Fruit fly (Drosophila melanogaster) whole organism, embryonic: ENCODE results near the gene CG14196.

Source experiments
- Adf1 ChIP-seq: fragments of 200-800 bp; sonication (Bioruptor generic); IDR thresholded peaks from 2 replicates; pipeline ENCODE4 v1.3.6; 2022; ENCODE audit warnings: missing biosample characterization, missing genetic modification characterization
- Atf-2 ChIP-seq: fragments of 200-800 bp; sonication (Bioruptor generic); optimal IDR thresholded peaks from 2 replicates; lab custom pipeline; 2016; ENCODE audit warnings: missing biosample characterization, missing genetic modification characterization
- BtbVII ChIP-seq: fragments of 200-800 bp; sonication (Bioruptor generic); optimal IDR thresholded peaks from 3 replicates; lab custom pipeline; 2017; ENCODE audit warnings: missing biosample characterization, mild to moderate bottlenecking, missing genetic modification characterization
- CG10147 ChIP-seq: fragments of 200-800 bp; sonication (Bioruptor generic); optimal IDR thresholded peaks from 2 replicates; lab custom pipeline; 2019; ENCODE audit warnings: missing biosample characterization, mild to moderate bottlenecking, missing genetic modification characterization, moderate library complexity
- CG10462 ChIP-seq: fragments of 200-800 bp; sonication (Bioruptor generic); optimal IDR thresholded peaks from 2 replicates; lab custom pipeline; 2016; ENCODE audit warnings: missing biosample characterization, missing genetic modification characterization
- CG10654 ChIP-seq: fragments of 200-800 bp; sonication (Bioruptor generic); optimal IDR thresholded peaks from 2 replicates; lab custom pipeline; 2016; ENCODE audit warnings: missing biosample characterization, missing genetic modification characterization
- CG10959 ChIP-seq: fragments of 200-800 bp; sonication (Bioruptor generic); IDR thresholded peaks from 2 replicates; pipeline ENCODE4 v1.3.6; 2022; ENCODE audit warnings: missing biosample characterization, missing genetic modification characterization
- CG12236 ChIP-seq: fragments of 200-800 bp; sonication (Bioruptor generic); optimal IDR thresholded peaks from 2 replicates; lab custom pipeline; 2016; ENCODE audit warnings: missing biosample characterization, missing genetic modification characterization
- CG15073 ChIP-seq: fragments of 200-800 bp; sonication (Bioruptor generic); optimal IDR thresholded peaks from 2 replicates; lab custom pipeline; 2016; ENCODE audit warnings: missing biosample characterization, missing genetic modification characterization
- CG16815 ChIP-seq: fragments of 200-800 bp; sonication (Bioruptor generic); optimal IDR thresholded peaks from 3 replicates; lab custom pipeline; 2017; ENCODE audit warnings: missing biosample characterization, mild to moderate bottlenecking, missing genetic modification characterization
- CG18764 ChIP-seq: fragments of 200-800 bp; sonication (Bioruptor generic); optimal IDR thresholded peaks from 3 replicates; lab custom pipeline; 2016; ENCODE audit warnings: missing biosample characterization, missing genetic modification characterization
- CG2129 ChIP-seq: fragments of 200-800 bp; sonication (Bioruptor generic); IDR thresholded peaks from 2 replicates; pipeline ENCODE4 v1.3.6; 2022; ENCODE audit warnings: missing biosample characterization, missing genetic modification characterization; ENCODE audit not compliant: partially characterized antibody
- CG42726 ChIP-seq: fragments of 200-800 bp; sonication (Bioruptor generic); IDR thresholded peaks from 2 replicates; pipeline ENCODE4 v1.3.6; 2022; ENCODE audit warnings: missing biosample characterization, missing genetic modification characterization; ENCODE audit not compliant: partially characterized antibody
- CG6765 ChIP-seq: fragments of 200-800 bp; sonication (Bioruptor generic); optimal IDR thresholded peaks from 3 replicates; lab custom pipeline; 2017; ENCODE audit warnings: missing biosample characterization, mild to moderate bottlenecking, missing genetic modification characterization
- CG6813 ChIP-seq: fragments of 200-800 bp; sonication (Bioruptor generic); optimal IDR thresholded peaks from 2 replicates; lab custom pipeline; 2017; ENCODE audit warnings: missing biosample characterization, missing genetic modification characterization, mild to moderate bottlenecking, moderate library complexity, missing genetic modification reagents
- CG7556 ChIP-seq: fragments of 200-800 bp; sonication (Bioruptor generic); optimal IDR thresholded peaks from 2 replicates; lab custom pipeline; 2017; ENCODE audit warnings: missing biosample characterization, mild to moderate bottlenecking, missing genetic modification characterization
- CG7745 ChIP-seq: fragments of 200-800 bp; sonication (Bioruptor generic); optimal IDR thresholded peaks from 2 replicates; lab custom pipeline; 2018; ENCODE audit warnings: missing biosample characterization, mild to moderate bottlenecking, missing genetic modification characterization, moderate library complexity
- CG8281 ChIP-seq: fragments of 200-800 bp; sonication (Bioruptor generic); optimal IDR thresholded peaks from 2 replicates; lab custom pipeline; 2018; ENCODE audit warnings: missing biosample characterization, mild to moderate bottlenecking, missing genetic modification characterization, moderate library complexity
- CG8290 ChIP-seq, 3 experiments: fragments of 200-800 bp; sonication (Bioruptor generic); optimal IDR thresholded peaks; 2 replicates each; lab custom pipeline; 2016 to 2019; ENCODE audit warnings: missing biosample characterization in 3 of 3, missing genetic modification characterization in 3 of 3, mild to moderate bottlenecking in 2 of 3, moderate library complexity in 1 of 3
- CoRest ChIP-seq: fragments of 200-800 bp; sonication (Bioruptor generic); optimal IDR thresholded peaks from 3 replicates; lab custom pipeline; 2018; ENCODE audit warnings: missing biosample characterization, mild to moderate bottlenecking, missing genetic modification characterization, moderate library complexity
- Dip3 ChIP-seq: fragments of 200-800 bp; sonication (Bioruptor generic); optimal IDR thresholded peaks from 3 replicates; lab custom pipeline; 2016; ENCODE audit warnings: missing biosample characterization, missing genetic modification characterization
- Drgx ChIP-seq: fragments of 200-800 bp; sonication (Bioruptor generic); IDR thresholded peaks from 2 replicates; pipeline ENCODE4 v1.3.6; 2022; ENCODE audit warnings: missing biosample characterization, missing genetic modification characterization
- E2f1 ChIP-seq: fragments of 200-800 bp; sonication (Bioruptor generic); IDR thresholded peaks from 2 replicates; pipeline ENCODE4 v1.3.6; 2022; ENCODE audit warnings: missing biosample characterization, missing genetic modification characterization
- Ets65A ChIP-seq: fragments of 200-800 bp; sonication (Bioruptor generic); peaks from one replicate; lab custom pipeline; 2016; ENCODE audit warnings: missing biosample characterization, missing genetic modification characterization
- Ets97D ChIP-seq: fragments of 200-800 bp; sonication (Bioruptor generic); optimal IDR thresholded peaks from 3 replicates; lab custom pipeline; 2016; ENCODE audit warnings: missing biosample characterization, missing genetic modification characterization
- Fer1 ChIP-seq: fragments of 200-800 bp; sonication (Bioruptor generic); optimal IDR thresholded peaks from 2 replicates; lab custom pipeline; 2017; ENCODE audit warnings: missing biosample characterization, mild to moderate bottlenecking, missing genetic modification characterization
- HLH4C ChIP-seq: fragments of 200-800 bp; sonication (Bioruptor generic); IDR thresholded peaks from 3 replicates; pipeline ENCODE4 v1.3.6; 2022; ENCODE audit warnings: missing biosample characterization, missing genetic modification characterization; ENCODE audit not compliant: partially characterized antibody
- Hr3 ChIP-seq: fragments of 200-800 bp; sonication (Bioruptor generic); optimal IDR thresholded peaks from 3 replicates; lab custom pipeline; 2016; ENCODE audit warnings: missing biosample characterization, missing genetic modification characterization
- Hr78 ChIP-seq, 2 experiments: fragments of 200-800 bp in 1 of 2; fragments of >200 bp in 1 of 2; sonication (Bioruptor generic) in 1 of 2; optimal IDR thresholded peaks; 2 replicates each; lab custom pipeline; 2017 to 2019; ENCODE audit warnings: missing biosample characterization in 2 of 2, missing genetic modification characterization in 2 of 2, mild to moderate bottlenecking in 1 of 2, moderate library complexity in 1 of 2
- MBD-R2 ChIP-seq: fragments of 200-800 bp; sonication (Bioruptor generic); IDR thresholded peaks from 2 replicates; pipeline ENCODE4 v1.3.6; 2022; ENCODE audit warnings: missing biosample characterization, missing genetic modification characterization
- Mrtf ChIP-seq: fragments of 200-800 bp; sonication (Bioruptor generic); IDR thresholded peaks from 3 replicates; pipeline ENCODE4 v1.3.6; 2022; ENCODE audit warnings: missing biosample characterization, missing genetic modification characterization
- NK7.1 ChIP-seq: fragments of 200-800 bp; sonication (Bioruptor generic); optimal IDR thresholded peaks from 3 replicates; lab custom pipeline; 2016; ENCODE audit warnings: missing biosample characterization, missing genetic modification characterization
- Oli ChIP-seq: fragments of 200-800 bp; sonication (Bioruptor generic); optimal IDR thresholded peaks from 2 replicates; lab custom pipeline; 2018; ENCODE audit warnings: missing biosample characterization, mild to moderate bottlenecking, missing genetic modification characterization, moderate library complexity
- Ravus ChIP-seq: fragments of 200-800 bp; sonication (Bioruptor generic); IDR thresholded peaks from 2 replicates; pipeline ENCODE4 v1.3.6; 2022; ENCODE audit warnings: missing biosample characterization, missing genetic modification characterization
- Rfx ChIP-seq: fragments of 200-800 bp; sonication (Bioruptor generic); IDR thresholded peaks from 2 replicates; pipeline ENCODE4 v1.3.6; 2022; ENCODE audit warnings: missing biosample characterization, missing genetic modification characterization
- Vsx1 ChIP-seq: fragments of 200-800 bp; sonication (Bioruptor generic); optimal IDR thresholded peaks from 2 replicates; lab custom pipeline; 2017; ENCODE audit warnings: missing biosample characterization, mild to moderate bottlenecking, missing genetic modification characterization, missing genetic modification reagents
- bigmax ChIP-seq: fragments of 200-800 bp; sonication (Bioruptor generic); optimal IDR thresholded peaks from 2 replicates; lab custom pipeline; 2018; ENCODE audit warnings: missing biosample characterization, mild to moderate bottlenecking, missing genetic modification characterization
- chinmo ChIP-seq: fragments of 200-800 bp; sonication (Bioruptor generic); IDR thresholded peaks from 4 replicates; pipeline ENCODE4 v1.3.6; 2022; ENCODE audit warnings: missing biosample characterization, missing genetic modification characterization; ENCODE audit not compliant: partially characterized antibody
- danr ChIP-seq: fragments of 200-800 bp; sonication (Bioruptor generic); IDR thresholded peaks from 2 replicates; pipeline ENCODE4 v1.3.6; 2022; ENCODE audit warnings: missing biosample characterization, missing genetic modification characterization
- gro ChIP-seq: fragments of 200-800 bp; sonication (Bioruptor generic); optimal IDR thresholded peaks from 2 replicates; lab custom pipeline; 2016; ENCODE audit warnings: missing biosample characterization, missing genetic modification characterization
- hbn ChIP-seq: fragments of 200-800 bp; sonication (Bioruptor generic); IDR thresholded peaks from 2 replicates; pipeline ENCODE4 v1.3.6; 2022; ENCODE audit warnings: missing biosample characterization, missing genetic modification characterization; ENCODE audit not compliant: partially characterized antibody
- ind ChIP-seq: fragments of 200-800 bp; sonication (Bioruptor generic); optimal IDR thresholded peaks from 3 replicates; lab custom pipeline; 2016; ENCODE audit warnings: missing biosample characterization, missing genetic modification characterization
- onecut ChIP-seq: fragments of 200-800 bp; sonication (Bioruptor generic); IDR thresholded peaks from 2 replicates; pipeline ENCODE4 v1.3.6; 2022; ENCODE audit warnings: missing biosample characterization, missing genetic modification characterization
- org-1 ChIP-seq: fragments of 200-800 bp; sonication (Bioruptor generic); optimal IDR thresholded peaks from 2 replicates; lab custom pipeline; 2017; ENCODE audit warnings: missing biosample characterization, missing genetic modification characterization
- pan ChIP-seq, 4 experiments: fragments of >200 bp in 3 of 4; fragments of 200-800 bp in 1 of 4; sonication (Bioruptor generic) in 1 of 4; optimal IDR thresholded peaks in 3 of 4; IDR thresholded peaks in 1 of 4; 2 replicates each; pipeline versions ENCODE4 v1.3.6 to Lab custom; 2017 to 2022; ENCODE audit warnings: missing biosample characterization in 2 of 4, missing genetic modification characterization in 2 of 4, mixed read lengths in 1 of 4
- pfk ChIP-seq: fragments of 200-800 bp; sonication (Bioruptor generic); optimal IDR thresholded peaks from 2 replicates; lab custom pipeline; 2018; ENCODE audit warnings: missing biosample characterization, mild to moderate bottlenecking, missing genetic modification characterization, moderate library complexity
- slp2 ChIP-seq: fragments of 200-800 bp; sonication (Bioruptor generic); optimal IDR thresholded peaks from 2 replicates; lab custom pipeline; 2016; ENCODE audit warnings: missing biosample characterization, missing genetic modification characterization
- sna ChIP-seq: fragments of 200-800 bp; sonication (Bioruptor generic); IDR thresholded peaks from 2 replicates; pipeline ENCODE4 v1.3.6; 2022; ENCODE audit warnings: missing biosample characterization, missing genetic modification characterization; ENCODE audit not compliant: partially characterized antibody
- vfl ChIP-seq: fragments of 200-800 bp; sonication (Bioruptor generic); optimal IDR thresholded peaks from 2 replicates; lab custom pipeline; 2016; ENCODE audit warnings: missing biosample characterization, missing genetic modification characterization

CG14196 gene

DNA sequence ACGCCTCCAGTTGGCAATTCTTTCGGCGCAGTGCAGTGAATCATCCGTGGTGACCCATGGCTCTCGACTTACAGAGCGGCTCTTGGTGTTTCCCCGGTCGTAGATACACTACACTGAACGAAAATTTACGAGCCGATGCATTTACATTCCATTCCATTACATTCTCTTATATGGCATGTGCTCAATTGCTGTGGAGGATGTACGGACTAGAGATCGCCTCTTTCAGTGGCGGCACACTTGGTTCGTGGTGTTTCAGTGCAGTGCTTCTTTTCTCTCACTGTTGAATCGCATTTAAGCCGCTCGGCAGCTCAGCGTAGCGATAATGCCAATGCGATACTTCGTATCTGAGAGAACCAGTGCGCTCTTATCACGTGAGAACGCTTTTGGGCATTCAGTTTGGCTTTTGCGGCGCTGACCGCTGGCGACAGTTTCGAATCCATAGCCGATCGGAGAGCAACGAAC lies 54.0 kb downstream of the CG14196 start, which contains the start of gene Mec2 (continued):
- TF ChIP-seq Vsx1 (GFP tag; lab: Kevin White, UChicago) (no peak), E2f1 (GFP tag; lab: Robert Waterston, UW) (peak; percentile 56), CG15073 (GFP tag; lab: Kevin White, UChicago) (no peak), CG12236 (GFP tag; lab: Kevin White, UChicago) (peak; percentile 3), MBD-R2 (GFP tag; lab: Robert Waterston, UW) (no peak), CG10959 (no peak), CG10462 (GFP tag; lab: Kevin White, UChicago) (no peak), Adf1 (peak; percentile 26; the same call in 1 of the 2 replicates), org-1 (peak; percentile 47), Ravus (no peak), NK7.1 (GFP tag; lab: Kevin White, UChicago) (peak; percentile 52), HLH4C (GFP tag; lab: Robert Waterston, UW) (no peak), CG18764 (GFP tag; lab: Kevin White, UChicago) (no peak), hbn (GFP tag; lab: Robert Waterston, UW) (no peak), onecut (GFP tag; lab: Robert Waterston, UW) (no peak), Rfx (peak; percentile 39), chinmo (GFP tag; lab: Robert Waterston, UW) (0 out of 4 replicates have a peak, but pooled peaks have one; percentile 53), CG10654 (peak; percentile 13), sna (GFP tag; lab: Robert Waterston, UW) (no peak), Atf-2 (GFP tag; lab: Kevin White, UChicago) (peak; percentile 30), danr (no peak), vfl (no peak), CG42726 (GFP tag; lab: Robert Waterston, UW) (no peak), slp2 (GFP tag; lab: Kevin White, UChicago) (no peak), pan (optimal IDR thresholded peaks at IDR 0.05; lab: Kevin White, UChicago) (no peak), pan (GFP tag; optimal IDR thresholded peaks at IDR 0.05 in 1 of 2, IDR thresholded peaks at IDR 0.05 in 1 of 2) (peak in 1 of 2 experiments; percentile 52), Dip3 (peak; percentile 4), Ets97D (GFP tag; lab: Kevin White, UChicago) (no peak), Hr78 (GFP tag; optimal IDR thresholded peaks at IDR 0.05; lab: Kevin White, UChicago) (peak in 1 of 2 experiments; percentile 83), CG10147 (no peak), Fer1 (GFP tag; lab: Kevin White, UChicago) (no peak), CG2129 (no peak), Drgx (GFP tag; lab: Robert Waterston, UW) (peak; percentile 72), CG8290 (GFP tag; optimal IDR thresholded peaks at IDR 0.05; lab: Kevin White, UChicago) (no peak), CG8290 (tag; optimal IDR thresholded peaks at IDR 0.05; lab: Kevin White, UChicago) (peak in 1 of 2 experiments; percentile 91), CG16815 (GFP tag; lab: Kevin White, UChicago) (peak; percentile 27), CG6765 (GFP tag; lab: Kevin White, UChicago) (no peak), pfk (GFP tag; lab: Kevin White, UChicago) (no peak), CG7745 (tag; lab: Kevin White, UChicago) (no peak), Hr3 (peak; percentile 51), CoRest (peak; percentile 50), BtbVII (GFP tag; lab: Kevin White, UChicago) (no peak), ind (GFP tag; lab: Kevin White, UChicago) (peak; percentile 41), gro (GFP tag; lab: Kevin White, UChicago) (no peak), CG6813 (GFP tag; lab: Kevin White, UChicago) (no peak), Oli (peak; percentile 62), CG8281 (tag; lab: Kevin White, UChicago) (no peak), CG7556 (peak; percentile 55), bigmax (GFP tag; lab: Kevin White, UChicago) (no peak), Ets65A (GFP tag; lab: Kevin White, UChicago) (peak; percentile 95), Mrtf (GFP tag; lab: Robert Waterston, UW) (0 out of 3 replicates have a peak, but pooled peaks have one; percentile 38)
